Worm (Caenorhabditis elegans) whole organism, young adult: ENCODE data around the gene T13A10.1.
A peak's percentile ranks its signal among the peaks of the same experiment; 100 is the strongest.

ENCODE experiments used
- B0035.1 ChIP-seq: sonication (generic microtip); optimal IDR thresholded peaks from 2 replicates; lab custom pipeline; 2016; ENCODE audit warnings: missing genetic modification characterization, mild to moderate bottlenecking, missing compliant biosample characterization, missing genotype, missing genetic modification reagents
- B0336.3 ChIP-seq: fragments of 200-800 bp; sonication (Bioruptor generic); IDR thresholded peaks from 2 replicates; pipeline ENCODE4 v1.3.6; 2022; ENCODE audit warnings: missing genetic modification characterization, missing compliant biosample characterization
- C06A6.2 ChIP-seq: fragments of 200-800 bp; sonication (Bioruptor generic); conservative IDR thresholded peaks from 2 replicates; pipeline ENCODE4 v1.3.6; 2022; ENCODE audit warnings: missing genetic modification characterization, missing compliant biosample characterization
- F23B12.7 ChIP-seq: sonication (generic microtip); optimal IDR thresholded peaks from 2 replicates; lab custom pipeline; 2017; ENCODE audit warnings: missing genetic modification characterization, mild to moderate bottlenecking, missing compliant biosample characterization, antibody characterized with exemption, moderate library complexity; ENCODE audit not compliant: insufficient read depth
- F39B2.1 ChIP-seq: fragments of 200-800 bp; sonication (Bioruptor generic); IDR thresholded peaks from 2 replicates; pipeline ENCODE4 v1.3.6; 2022; ENCODE audit warnings: missing genetic modification reagents, missing genetic modification characterization, missing compliant biosample characterization
- F49E8.2 ChIP-seq: sonication (generic microtip); optimal IDR thresholded peaks from 3 replicates; lab custom pipeline; 2017; ENCODE audit warnings: missing genetic modification characterization, mild to moderate bottlenecking, missing compliant biosample characterization, antibody characterized with exemption, moderate library complexity; ENCODE audit not compliant: insufficient read depth
- F55B11.4 ChIP-seq: sonication (generic microtip); optimal IDR thresholded peaks from 2 replicates; lab custom pipeline; 2016; ENCODE audit warnings: missing compliant biosample characterization, missing genetic modification characterization, borderline replicate concordance; ENCODE audit not compliant: insufficient read depth
- Y56A3A.18 ChIP-seq: fragments of 200-800 bp; sonication (Bioruptor generic); IDR thresholded peaks from 2 replicates; pipeline ENCODE4 v1.3.6; 2022; ENCODE audit warnings: missing genetic modification reagents, missing genetic modification characterization, missing compliant biosample characterization
- Y67H2A.10 ChIP-seq: fragments of 200-800 bp; sonication (Bioruptor generic); conservative IDR thresholded peaks from 2 replicates; pipeline ENCODE4 v1.3.6; 2022; ENCODE audit warnings: missing genetic modification reagents, missing genetic modification characterization, missing compliant biosample characterization
- Y79H2A.3 ChIP-seq: fragments of 200-800 bp; sonication (Bioruptor generic); conservative IDR thresholded peaks from 2 replicates; pipeline ENCODE4 v1.3.6; 2022; ENCODE audit warnings: missing genetic modification reagents, missing genetic modification characterization, missing compliant biosample characterization
- akir-1 ChIP-seq: fragments of 200-800 bp; sonication (Bioruptor generic); optimal IDR thresholded peaks from 2 replicates; lab custom pipeline; 2018; ENCODE audit warnings: mild to moderate bottlenecking, missing genetic modification characterization, moderate library complexity, missing compliant biosample characterization
- ama-1 ChIP-seq, 3 experiments: fragments of 150-350 bp in 1 of 3; sonication (generic microtip) in 2 of 3; optimal IDR thresholded peaks; 2 replicates each; lab custom pipeline; 2014 to 2018; ENCODE audit warnings: missing biosample characterization in 2 of 3, missing genetic modification characterization in 2 of 3, missing genetic modification reagents in 2 of 3
- aptf-2 ChIP-seq: fragments of 200-800 bp; sonication (Bioruptor generic); conservative IDR thresholded peaks from 2 replicates; pipeline ENCODE4 v1.3.6; 2022; ENCODE audit warnings: missing genetic modification reagents, missing genetic modification characterization, missing compliant biosample characterization
- aptf-3 ChIP-seq: fragments of 200-800 bp; sonication (Bioruptor generic); IDR thresholded peaks from 2 replicates; pipeline ENCODE4 v1.3.6; 2022; ENCODE audit warnings: missing genetic modification characterization, missing compliant biosample characterization
- athp-1 ChIP-seq: sonication (generic microtip); optimal IDR thresholded peaks from 2 replicates; lab custom pipeline; 2017; ENCODE audit warnings: mild to moderate bottlenecking, missing genetic modification characterization, missing compliant biosample characterization
- attf-3 ChIP-seq: fragments of 200-800 bp; sonication (Bioruptor generic); conservative IDR thresholded peaks from 2 replicates; pipeline ENCODE4 v1.3.6; 2022; ENCODE audit warnings: missing genetic modification reagents, missing genetic modification characterization, missing compliant biosample characterization
- attf-6 ChIP-seq: fragments of 200-800 bp; sonication (Bioruptor generic); IDR thresholded peaks from 2 replicates; pipeline ENCODE4 v1.3.6; 2022; ENCODE audit warnings: missing genetic modification reagents, missing genetic modification characterization, missing compliant biosample characterization
- cebp-1 ChIP-seq, 2 experiments: fragments of 200-800 bp in 1 of 2; sonication (Bioruptor generic) in 1 of 2; sonication (generic microtip) in 1 of 2; IDR thresholded peaks in 1 of 2; optimal IDR thresholded peaks in 1 of 2; 2 replicates each; pipeline versions ENCODE4 v1.3.6 to Lab custom; 2017 to 2022; ENCODE audit warnings: missing compliant biosample characterization in 2 of 2, missing genetic modification characterization in 2 of 2, mild to moderate bottlenecking in 1 of 2, missing genetic modification reagents in 1 of 2, moderate library complexity in 1 of 2
- ceh-40 ChIP-seq: fragments of 200-800 bp; sonication (Bioruptor generic); IDR thresholded peaks from 2 replicates; pipeline ENCODE4 v1.3.6; 2022; ENCODE audit warnings: missing genetic modification characterization, missing compliant biosample characterization
- chd-7 ChIP-seq: sonication (generic microtip); optimal IDR thresholded peaks from 2 replicates; lab custom pipeline; 2016; ENCODE audit warnings: mild to moderate bottlenecking, missing genetic modification characterization, moderate library complexity, missing compliant biosample characterization
- die-1 ChIP-seq: sonication (generic microtip); optimal IDR thresholded peaks from 2 replicates; lab custom pipeline; 2016; ENCODE audit warnings: missing genotype, mild to moderate bottlenecking, missing genetic modification characterization, missing compliant biosample characterization
- dpff-1 ChIP-seq: sonication (generic microtip); optimal IDR thresholded peaks from 2 replicates; lab custom pipeline; 2017; ENCODE audit warnings: mild to moderate bottlenecking, missing genetic modification characterization, missing compliant biosample characterization
- dpl-1 ChIP-seq: fragments of 150-350 bp; optimal IDR thresholded peaks from 2 replicates; lab custom pipeline; 2014; ENCODE audit warnings: missing biosample characterization, missing genetic modification reagents, missing genetic modification characterization
- egl-44 ChIP-seq: fragments of 200-800 bp; sonication (Bioruptor generic); IDR thresholded peaks from 2 replicates; pipeline ENCODE4 v1.3.6; 2022; ENCODE audit warnings: missing genetic modification reagents, missing genetic modification characterization, missing compliant biosample characterization
- ets-4 ChIP-seq: fragments of 200-800 bp; sonication (Bioruptor generic); optimal IDR thresholded peaks from 2 replicates; lab custom pipeline; 2018; ENCODE audit warnings: mild to moderate bottlenecking, missing genetic modification characterization, missing compliant biosample characterization
- fkh-3 ChIP-seq: sonication (generic microtip); optimal IDR thresholded peaks from 2 replicates; lab custom pipeline; 2016; ENCODE audit warnings: mild to moderate bottlenecking, missing genetic modification characterization, missing compliant biosample characterization
- hlh-12 ChIP-seq: sonication (generic microtip); optimal IDR thresholded peaks from 2 replicates; lab custom pipeline; 2016; ENCODE audit warnings: missing genetic modification characterization, missing compliant biosample characterization
- hmg-20 ChIP-seq: fragments of 200-800 bp; sonication (Bioruptor generic); IDR thresholded peaks from 2 replicates; pipeline ENCODE4 v1.3.6; 2022; ENCODE audit warnings: missing genetic modification reagents, missing genetic modification characterization, missing compliant biosample characterization
- hsf-1 ChIP-seq: fragments of 200-800 bp; sonication (Bioruptor generic); IDR thresholded peaks from 2 replicates; pipeline ENCODE4 v1.3.6; 2022; ENCODE audit warnings: missing genetic modification reagents, missing genetic modification characterization, missing compliant biosample characterization
- lsy-27 ChIP-seq: sonication (generic microtip); optimal IDR thresholded peaks from 2 replicates; lab custom pipeline; 2017; ENCODE audit warnings: missing genetic modification characterization, mild to moderate bottlenecking, missing compliant biosample characterization, antibody characterized with exemption, missing genotype, borderline replicate concordance; ENCODE audit not compliant: insufficient read depth
- madf-10 ChIP-seq: sonication (generic microtip); optimal IDR thresholded peaks from 2 replicates; lab custom pipeline; 2016; ENCODE audit warnings: mild to moderate bottlenecking, missing genetic modification characterization, missing compliant biosample characterization
- madf-3 ChIP-seq: fragments of 200-800 bp; sonication (Bioruptor generic); IDR thresholded peaks from 2 replicates; pipeline ENCODE4 v1.3.6; 2022; ENCODE audit warnings: missing genetic modification reagents, missing genetic modification characterization, missing compliant biosample characterization
- mes-4 ChIP-seq: sonication (generic microtip); optimal IDR thresholded peaks from 2 replicates; lab custom pipeline; 2016; ENCODE audit warnings: missing genotype, missing genetic modification characterization, missing compliant biosample characterization
- nfya-1 ChIP-seq: sonication (generic microtip); optimal IDR thresholded peaks from 2 replicates; lab custom pipeline; 2017; ENCODE audit warnings: antibody characterized with exemption, missing compliant biosample characterization, missing genetic modification characterization, borderline replicate concordance; ENCODE audit not compliant: insufficient read depth
- nfya-2 ChIP-seq: fragments of 200-800 bp; sonication (Bioruptor generic); IDR thresholded peaks from 2 replicates; pipeline ENCODE4 v1.3.6; 2022; ENCODE audit warnings: missing genetic modification reagents, missing genetic modification characterization, missing compliant biosample characterization
- nhr-27 ChIP-seq: fragments of 200-800 bp; sonication (Bioruptor generic); optimal IDR thresholded peaks from 2 replicates; lab custom pipeline; 2018; ENCODE audit warnings: mild to moderate bottlenecking, missing genetic modification characterization, moderate library complexity, missing compliant biosample characterization
- nhr-80 ChIP-seq: sonication (generic microtip); optimal IDR thresholded peaks from 2 replicates; lab custom pipeline; 2016; ENCODE audit warnings: missing genetic modification characterization, missing compliant biosample characterization
- pbrm-1 ChIP-seq: fragments of 200-800 bp; sonication (Bioruptor generic); IDR thresholded peaks from 2 replicates; pipeline ENCODE4 v1.3.6; 2022; ENCODE audit warnings: missing genetic modification reagents, missing genetic modification characterization, missing compliant biosample characterization
- pha-4 ChIP-seq: fragments of 150-350 bp; sonication (generic microtip); optimal IDR thresholded peaks from 2 replicates; lab custom pipeline; 2014; ENCODE audit warnings: missing biosample characterization, missing genetic modification reagents, missing genetic modification characterization
- rpc-1 ChIP-seq, 2 experiments: fragments of 150-350 bp in 1 of 2; sonication (generic microtip) in 1 of 2; optimal IDR thresholded peaks; 2 replicates each; lab custom pipeline; 2014 to 2018; ENCODE audit warnings: missing biosample characterization in 1 of 2, missing genetic modification characterization in 1 of 2, missing genetic modification reagents in 1 of 2, missing genotype in 1 of 2
- snpc-1.3 ChIP-seq: sonication (generic microtip); optimal IDR thresholded peaks from 2 replicates; lab custom pipeline; 2017; ENCODE audit warnings: missing genetic modification characterization, mild to moderate bottlenecking, missing compliant biosample characterization, antibody characterized with exemption, moderate library complexity, missing genotype, missing genetic modification reagents; ENCODE audit not compliant: insufficient read depth
- snpc-4 ChIP-seq, 5 experiments: fragments of 150-350 bp in 1 of 5; sonication (generic microtip) in 4 of 5; optimal IDR thresholded peaks; 2 replicates each; lab custom pipeline; 2014 to 2018; ENCODE audit warnings: missing genetic modification characterization in 5 of 5, missing biosample characterization in 3 of 5, antibody characterized with exemption in 2 of 5, mild to moderate bottlenecking in 2 of 5, missing compliant biosample characterization in 2 of 5, missing genotype in 2 of 5, moderate library complexity in 2 of 5, missing genetic modification reagents in 1 of 5
- sptf-2 ChIP-seq: fragments of 200-800 bp; sonication (Bioruptor generic); optimal IDR thresholded peaks from 2 replicates; lab custom pipeline; 2018; ENCODE audit warnings: mild to moderate bottlenecking, missing genetic modification characterization, missing compliant biosample characterization
- ztf-25 ChIP-seq: fragments of 200-800 bp; sonication (Bioruptor generic); IDR thresholded peaks from 2 replicates; pipeline ENCODE4 v1.3.6; 2022; ENCODE audit warnings: missing genetic modification reagents, missing genetic modification characterization, missing compliant biosample characterization

Gene T13A10.1

ce11 chrIV:6323654-6324224, 47.9 kb downstream of the T13A10.1 start, which contains the start of gene sqd-1 (continued):
- TF ChIP-seq egl-44 (GFP tag; lab: Robert Waterston, UW), result peak; percentile 86; the same call in 1 of the 2 replicates
- TF ChIP-seq dpff-1 (tag; lab: Kevin White, UChicago), result no peak
- peak; percentile 96 for TF ChIP-seq pbrm-1 (GFP tag; lab: Robert Waterston, UW)
- no peak for TF ChIP-seq ama-1 (optimal IDR thresholded peaks at IDR 0.05; lab: Kevin White, UChicago)
- TF ChIP-seq ama-1 (GFP tag; optimal IDR thresholded peaks at IDR 0.05; lab: Kevin White, UChicago), result no peak
- 0 out of 2 replicates have a peak, but pooled peaks have one; percentile 36 for TF ChIP-seq aptf-3 (GFP tag; lab: Robert Waterston, UW)
- 0 out of 2 replicates have a peak, but pooled peaks have one; percentile 55 for TF ChIP-seq ceh-40
- TF ChIP-seq pha-4, result peak; percentile 47
- peak; percentile 87 for TF ChIP-seq Y79H2A.3 (GFP tag; lab: Robert Waterston, UW)
- no peak for TF ChIP-seq hlh-12
- peak; percentile 76; the same call in 1 of the 2 replicates for TF ChIP-seq hsf-1 (GFP tag; lab: Robert Waterston, UW)
- TF ChIP-seq B0336.3 (GFP tag; lab: Robert Waterston, UW), result peak; percentile 93
- TF ChIP-seq sptf-2 (GFP tag; lab: Kevin White, UChicago), result no peak
- TF ChIP-seq F39B2.1 (GFP tag; lab: Robert Waterston, UW), result no peak
- peak; percentile 93 for TF ChIP-seq F23B12.7
- TF ChIP-seq nfya-2 (GFP tag; lab: Robert Waterston, UW), result no peak
- TF ChIP-seq madf-10 (tag; lab: Kevin White, UChicago), result peak; percentile 84
- peak; percentile 30 for TF ChIP-seq nhr-80
- TF ChIP-seq Y56A3A.18 (GFP tag; lab: Robert Waterston, UW), result peak; percentile 91
- TF ChIP-seq ets-4 (GFP tag; lab: Kevin White, UChicago), result no peak
- TF ChIP-seq fkh-3 (tag; lab: Kevin White, UChicago), result no peak
- peak; percentile 64 for TF ChIP-seq snpc-1.3 (tag; lab: Kevin White, UChicago)
- no peak for TF ChIP-seq akir-1
- peak; percentile 60; the same call in 1 of the 2 replicates for TF ChIP-seq ztf-25 (GFP tag; lab: Robert Waterston, UW)
- TF ChIP-seq aptf-2 (GFP tag; lab: Robert Waterston, UW), result peak; percentile 65; the same call in 1 of the 2 replicates
- TF ChIP-seq C06A6.2 (GFP tag; lab: Robert Waterston, UW), result peak; percentile 90
- TF ChIP-seq lsy-27 (tag; lab: Kevin White, UChicago), result peak; percentile 2
- TF ChIP-seq rpc-1 (optimal IDR thresholded peaks at IDR 0.05; lab: Kevin White, UChicago), result peak; percentile 14
- no peak for TF ChIP-seq rpc-1 (tag; optimal IDR thresholded peaks at IDR 0.05; lab: Kevin White, UChicago)
- TF ChIP-seq mes-4 (tag; lab: Kevin White, UChicago), result no peak
- TF ChIP-seq F49E8.2 (tag; lab: Kevin White, UChicago), result peak; percentile 78
- TF ChIP-seq attf-6 (GFP tag; lab: Robert Waterston, UW), result peak; percentile 79; the same call in 1 of the 2 replicates
- peak; percentile 84 for TF ChIP-seq Y67H2A.10 (GFP tag; lab: Robert Waterston, UW)
- TF ChIP-seq nfya-1, result no peak
- peak; percentile 79 for TF ChIP-seq snpc-4 (GFP tag; optimal IDR thresholded peaks at IDR 0.05; lab: Kevin White, UChicago)
- TF ChIP-seq snpc-4 (tag; optimal IDR thresholded peaks at IDR 0.05; lab: Kevin White, UChicago), result peak; percentile 83 to 91 (median 86)
- TF ChIP-seq nhr-27 (tag; lab: Kevin White, UChicago), result peak; percentile 57
- TF ChIP-seq die-1 (tag; lab: Kevin White, UChicago), result peak; percentile 55
- peak; percentile 75 for TF ChIP-seq attf-3 (GFP tag; lab: Robert Waterston, UW)
- TF ChIP-seq madf-3 (GFP tag; lab: Robert Waterston, UW), result peak; percentile 91
- peak; percentile 88; the same call in 1 of the 2 replicates for TF ChIP-seq hmg-20
- TF ChIP-seq B0035.1 (tag; lab: Kevin White, UChicago), result peak; percentile 30
- no peak for TF ChIP-seq F55B11.4 (tag; lab: Kevin White, UChicago)
- peak; percentile 61 for TF ChIP-seq dpl-1 (GFP tag; lab: Kevin White, UChicago)
- peak; percentile 73 for TF ChIP-seq cebp-1 (GFP tag; IDR thresholded peaks at IDR 0.05; lab: Robert Waterston, UW)
- peak; percentile 90 for TF ChIP-seq cebp-1 (tag; optimal IDR thresholded peaks at IDR 0.05; lab: Kevin White, UChicago)
- peak; percentile 87 for TF ChIP-seq athp-1
- peak; percentile 90 for TF ChIP-seq chd-7 (tag; lab: Kevin White, UChicago)
